Worm (Caenorhabditis elegans) whole organism, L4 larva: ENCODE results near the gene F36D3.14.

ENCODE experiments used
- Y75B8A.6 ChIP-seq: fragments of 200-800 bp; sonication (Bioruptor generic); IDR thresholded peaks from 2 replicates; pipeline ENCODE4 v1.3.6; 2022; ENCODE audit warnings: missing genetic modification reagents, missing genetic modification characterization, missing compliant biosample characterization
- ZK546.5 ChIP-seq, 2 experiments: sonication (generic microtip); optimal IDR thresholded peaks; 2 replicates each; lab custom pipeline; 2017; ENCODE audit warnings: missing biosample characterization in 2 of 2, missing genetic modification characterization in 2 of 2
- ceh-28 ChIP-seq: fragments of 150-350 bp; optimal IDR thresholded peaks from 2 replicates; lab custom pipeline; 2014; ENCODE audit warnings: missing biosample characterization, missing genetic modification reagents, missing genetic modification characterization
- ctbp-1 ChIP-seq: fragments of 200-800 bp; sonication (Bioruptor generic); IDR thresholded peaks from 2 replicates; pipeline ENCODE4 v1.3.6; 2022; ENCODE audit warnings: missing genetic modification reagents, missing genetic modification characterization, missing compliant biosample characterization
- duxl-1 ChIP-seq: sonication (generic microtip); optimal IDR thresholded peaks from 2 replicates; lab custom pipeline; 2016; ENCODE audit warnings: mild to moderate bottlenecking, missing genetic modification characterization, moderate library complexity, missing compliant biosample characterization; ENCODE audit not compliant: poor library complexity
- fkh-10 ChIP-seq: fragments of 150-350 bp; optimal IDR thresholded peaks from 2 replicates; lab custom pipeline; 2014; ENCODE audit warnings: missing biosample characterization, missing genetic modification reagents, missing genetic modification characterization
- lin-29 ChIP-seq: fragments of 200-800 bp; sonication (Bioruptor generic); IDR thresholded peaks from 2 replicates; pipeline ENCODE4 v1.3.6; 2022; ENCODE audit warnings: missing genetic modification reagents, missing genetic modification characterization, missing compliant biosample characterization
- lir-3 ChIP-seq: sonication (generic microtip); optimal IDR thresholded peaks from 2 replicates; lab custom pipeline; 2016; ENCODE audit warnings: mild to moderate bottlenecking, missing genetic modification characterization, missing compliant biosample characterization
- madf-9 ChIP-seq: fragments of 200-800 bp; sonication (Bioruptor generic); conservative IDR thresholded peaks from 2 replicates; pipeline ENCODE4 v1.3.6; 2022; ENCODE audit warnings: missing genetic modification reagents, missing genetic modification characterization, missing compliant biosample characterization
- nhr-25 ChIP-seq: sonication (generic microtip); optimal IDR thresholded peaks from 2 replicates; lab custom pipeline; 2017; ENCODE audit warnings: missing genetic modification characterization, mild to moderate bottlenecking, missing compliant biosample characterization, antibody characterized with exemption, moderate library complexity, borderline replicate concordance; ENCODE audit not compliant: insufficient read depth
- pqm-1 ChIP-seq: sonication (generic microtip); optimal IDR thresholded peaks from 2 replicates; lab custom pipeline; 2017; ENCODE audit warnings: missing biosample characterization, missing genetic modification characterization
- snpc-4 ChIP-seq: fragments of 150-350 bp; optimal IDR thresholded peaks from 2 replicates; lab custom pipeline; 2014; ENCODE audit warnings: missing biosample characterization, missing genetic modification characterization
- tag-97 ChIP-seq: fragments of 200-800 bp; sonication (Bioruptor generic); IDR thresholded peaks from 2 replicates; pipeline ENCODE4 v1.3.6; 2022; ENCODE audit warnings: missing genetic modification characterization, missing compliant biosample characterization
- unc-62 ChIP-seq, 3 experiments: fragments of 150-350 bp in 1 of 3; sonication (generic microtip); optimal IDR thresholded peaks in 2 of 3; peaks in 1 of 3; 1 replicate in 1 of 3; 2 replicates in 2 of 3; lab custom pipeline; 2014 to 2017; ENCODE audit warnings: missing biosample characterization in 3 of 3, missing genetic modification characterization in 3 of 3, missing genetic modification reagents in 3 of 3, missing genotype in 1 of 3

DNA sequence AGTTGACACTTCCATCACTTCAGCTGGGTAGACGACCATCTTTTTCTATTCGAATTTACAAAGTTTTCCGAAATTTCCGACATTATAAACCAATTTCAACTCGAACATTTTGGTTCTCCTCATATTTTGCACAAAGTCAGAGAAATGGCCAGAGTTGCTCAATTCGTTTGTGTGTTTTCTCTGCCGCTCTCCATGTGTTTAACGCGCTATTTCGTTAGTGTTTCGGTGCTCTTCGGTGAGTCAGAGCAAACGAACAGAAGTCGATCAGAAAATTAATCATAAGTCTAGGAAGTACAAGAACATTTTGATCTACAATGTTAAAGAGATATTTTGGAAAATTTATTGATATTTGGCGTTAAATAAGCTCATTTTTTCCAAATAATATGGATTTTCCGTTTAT is 5.6 kb upstream of the F36D3.14 start, which contains the start of gene srr-3:
- TF ChIP-seq unc-62 (GFP tag; optimal IDR thresholded peaks at IDR 0.05 in 1 of 2; lab: Kevin White, UChicago) (no peak), unc-62 (tag; optimal IDR thresholded peaks at IDR 0.05; lab: Kevin White, UChicago) (no peak), snpc-4 (no peak), nhr-25 (tag; lab: Kevin White, UChicago) (no peak), madf-9 (no peak), ZK546.5 (tag; optimal IDR thresholded peaks at IDR 0.05; lab: Kevin White, UChicago) (no peak), lin-29 (GFP tag; lab: Robert Waterston, UW) (no peak), ctbp-1 (GFP tag; lab: Robert Waterston, UW) (no peak), ceh-28 (tag; lab: Kevin White, UChicago) (no peak), pqm-1 (tag; lab: Kevin White, UChicago) (no peak), Y75B8A.6 (GFP tag; lab: Robert Waterston, UW) (no peak), duxl-1 (tag; lab: Kevin White, UChicago) (no peak), fkh-10 (GFP tag; lab: Kevin White, UChicago) (no peak), lir-3 (tag; lab: Kevin White, UChicago) (no peak), tag-97 (GFP tag; lab: Robert Waterston, UW) (no peak)
